Fruit fly (Drosophila melanogaster) whole organism, adult: ENCODE measurements around the gene CG31915.

ENCODE experiments used
- CG11617 ChIP-seq: fragments of 200-800 bp; sonication (Bioruptor generic); optimal IDR thresholded peaks from 2 replicates; lab custom pipeline; 2017; ENCODE audit warnings: mild to moderate bottlenecking, missing biosample characterization, missing genetic modification reagents, missing genetic modification characterization
- CG12768 ChIP-seq: fragments of 200-800 bp; sonication (Bioruptor generic); optimal IDR thresholded peaks from 2 replicates; lab custom pipeline; 2017; ENCODE audit warnings: missing biosample characterization, missing genetic modification characterization, mild to moderate bottlenecking, moderate library complexity, missing genetic modification reagents
- CG14711 ChIP-seq: fragments of 200-800 bp; sonication (Bioruptor generic); optimal IDR thresholded peaks from 2 replicates; lab custom pipeline; 2018; ENCODE audit warnings: missing biosample characterization, mild to moderate bottlenecking, missing genetic modification characterization, moderate library complexity
- CG1620 ChIP-seq: fragments of 200-800 bp; sonication (Bioruptor generic); optimal IDR thresholded peaks from 2 replicates; lab custom pipeline; 2016; ENCODE audit warnings: missing biosample characterization, missing genetic modification characterization
- CG33017 ChIP-seq: fragments of 200-800 bp; sonication (Bioruptor generic); optimal IDR thresholded peaks from 2 replicates; lab custom pipeline; 2018; ENCODE audit warnings: missing biosample characterization, mild to moderate bottlenecking, missing genetic modification characterization, moderate library complexity
- CG5204 ChIP-seq: fragments of 200-800 bp; sonication (Bioruptor generic); optimal IDR thresholded peaks from 2 replicates; lab custom pipeline; 2016; ENCODE audit warnings: missing biosample characterization, missing genetic modification characterization
- CG7045 ChIP-seq: fragments of 200-800 bp; sonication (Bioruptor generic); optimal IDR thresholded peaks from 2 replicates; lab custom pipeline; 2017; ENCODE audit warnings: missing biosample characterization, mild to moderate bottlenecking, missing genetic modification characterization
- CG7101 ChIP-seq: fragments of 200-800 bp; sonication (Bioruptor generic); optimal IDR thresholded peaks from 2 replicates; lab custom pipeline; 2018; ENCODE audit warnings: missing biosample characterization, mild to moderate bottlenecking, missing genetic modification characterization, moderate library complexity
- Clk ChIP-seq: fragments of 200-800 bp; sonication (Bioruptor generic); optimal IDR thresholded peaks from 2 replicates; lab custom pipeline; 2017; ENCODE audit warnings: missing biosample characterization, missing genetic modification characterization
- Crg-1 ChIP-seq: fragments of 200-800 bp; sonication (Bioruptor generic); optimal IDR thresholded peaks from 2 replicates; lab custom pipeline; 2016; ENCODE audit warnings: missing biosample characterization, missing genetic modification characterization
- Hr96 ChIP-seq: fragments of 200-800 bp; sonication (Bioruptor generic); optimal IDR thresholded peaks from 2 replicates; lab custom pipeline; 2016; ENCODE audit warnings: missing biosample characterization, missing genetic modification characterization
- Mnt ChIP-seq: fragments of 200-800 bp; sonication (Bioruptor generic); optimal IDR thresholded peaks from 2 replicates; lab custom pipeline; 2016; ENCODE audit warnings: missing biosample characterization, mild to moderate bottlenecking, missing genetic modification characterization
- bab1 ChIP-seq: fragments of 200-800 bp; sonication (Bioruptor generic); optimal IDR thresholded peaks from 3 replicates; lab custom pipeline; 2019; ENCODE audit warnings: missing biosample characterization, mild to moderate bottlenecking, missing genetic modification characterization, moderate library complexity
- cic ChIP-seq: fragments of 200-800 bp; sonication (Bioruptor generic); optimal IDR thresholded peaks from 2 replicates; lab custom pipeline; 2017; ENCODE audit warnings: missing biosample characterization, mild to moderate bottlenecking, missing genetic modification characterization, moderate library complexity
- cnc ChIP-seq, 2 experiments: fragments of >200 bp; optimal IDR thresholded peaks; 2 replicates each; lab custom pipeline; 2017
- kay ChIP-seq: fragments of 200-800 bp; sonication (Bioruptor generic); peaks from one replicate; lab custom pipeline; 2016; ENCODE audit warnings: missing biosample characterization, missing genetic modification characterization, borderline replicate concordance
- ovo ChIP-seq: fragments of 200-800 bp; sonication (Bioruptor generic); optimal IDR thresholded peaks from 2 replicates; lab custom pipeline; 2016; ENCODE audit warnings: missing biosample characterization, missing genetic modification characterization
- pad ChIP-seq: fragments of 200-800 bp; sonication (Bioruptor generic); optimal IDR thresholded peaks from 3 replicates; lab custom pipeline; 2017; ENCODE audit warnings: missing biosample characterization, missing genetic modification characterization, mild to moderate bottlenecking, moderate library complexity, missing genetic modification reagents
- tj ChIP-seq: fragments of 200-800 bp; sonication (Bioruptor generic); optimal IDR thresholded peaks from 3 replicates; lab custom pipeline; 2017; ENCODE audit warnings: missing biosample characterization, mild to moderate bottlenecking, missing genetic modification characterization, moderate library complexity
- toe ChIP-seq: fragments of 200-800 bp; sonication (Bioruptor generic); optimal IDR thresholded peaks from 2 replicates; lab custom pipeline; 2016; ENCODE audit warnings: missing biosample characterization, missing genetic modification characterization

CG31915 gene

dm6 chr2L:5551538-5551937 is 23.6 kb downstream of the CG31915 start, which contains the start of gene CG18269:
Gene CG18269 (plus strand): TSS chr2L:5551838.
- TF ChIP-seq tj (GFP tag; lab: Kevin White, UChicago) (no peak), CG5204 (GFP tag; lab: Kevin White, UChicago) (no peak), Crg-1 (GFP tag; lab: Kevin White, UChicago) (no peak), Mnt (GFP tag; lab: Kevin White, UChicago) (no peak), Clk (GFP tag; lab: Kevin White, UChicago) (no peak), toe (GFP tag; lab: Kevin White, UChicago) (no peak), cnc (optimal IDR thresholded peaks at IDR 0.05; lab: Kevin White, UChicago) (no peak), CG12768 (GFP tag; lab: Kevin White, UChicago) (no peak), ovo (GFP tag; lab: Kevin White, UChicago) (no peak), CG7101 (tag; lab: Kevin White, UChicago) (no peak), kay (GFP tag; lab: Kevin White, UChicago) (no peak)

- no peak for TF ChIP-seq CG14711 (tag; lab: Kevin White, UChicago)
- TF ChIP-seq CG12768 (GFP tag; lab: Kevin White, UChicago): no peak
- TF ChIP-seq CG1620 (GFP tag; lab: Kevin White, UChicago): no peak
- no peak for TF ChIP-seq CG11617 (GFP tag; lab: Kevin White, UChicago)
- TF ChIP-seq Crg-1 (GFP tag; lab: Kevin White, UChicago): no peak
- no peak for TF ChIP-seq ovo (GFP tag; lab: Kevin White, UChicago)
- TF ChIP-seq Mnt (GFP tag; lab: Kevin White, UChicago): no peak
- no peak for TF ChIP-seq Clk (GFP tag; lab: Kevin White, UChicago)
- no peak for TF ChIP-seq Hr96 (GFP tag; lab: Kevin White, UChicago)
- TF ChIP-seq pad (GFP tag; lab: Kevin White, UChicago): no peak
- TF ChIP-seq CG5204 (GFP tag; lab: Kevin White, UChicago): no peak
- TF ChIP-seq CG7045 (GFP tag; lab: Kevin White, UChicago): no peak
- no peak for TF ChIP-seq cic (GFP tag; lab: Kevin White, UChicago)
- no peak for TF ChIP-seq kay (GFP tag; lab: Kevin White, UChicago)
- no peak for TF ChIP-seq toe (GFP tag; lab: Kevin White, UChicago)
- no peak for TF ChIP-seq CG33017
- no peak for TF ChIP-seq CG7101 (tag; lab: Kevin White, UChicago)
- no peak for TF ChIP-seq tj (GFP tag; lab: Kevin White, UChicago)
These were observed 25.8 kb downstream of the CG31915 start, which contains the start of the genes CG14013 and CG14017 for dm6 chr2L:5553750-5554149. Gene CG14013 (minus strand): TSS chr2L:5553850. Gene CG14017 (plus strand): TSS chr2L:5553897.

- TF ChIP-seq CG12768 (GFP tag; lab: Kevin White, UChicago) (no peak), CG7045 (GFP tag; lab: Kevin White, UChicago) (no peak), CG14711 (tag; lab: Kevin White, UChicago) (no peak), Hr96 (GFP tag; lab: Kevin White, UChicago) (no peak), bab1 (GFP tag; lab: Kevin White, UChicago) (no peak), toe (GFP tag; lab: Kevin White, UChicago) (no peak), CG11617 (GFP tag; lab: Kevin White, UChicago) (no peak), ovo (GFP tag; lab: Kevin White, UChicago) (no peak), cnc (optimal IDR thresholded peaks at IDR 0.05; lab: Kevin White, UChicago) (no peak), cic (GFP tag; lab: Kevin White, UChicago) (no peak), CG1620 (GFP tag; lab: Kevin White, UChicago) (no peak), Clk (GFP tag; lab: Kevin White, UChicago) (no peak), CG7101 (tag; lab: Kevin White, UChicago) (no peak), Mnt (GFP tag; lab: Kevin White, UChicago) (no peak)
These were observed 26.9 kb downstream of the CG31915 start, which contains the start of gene GluRIIA for dm6 chr2L:5554818-5555217. Gene GluRIIA (plus strand): TSS chr2L:5555072.

dm6 chr2L:5558809-5559392 is 31.0 kb downstream of the CG31915 start, which contains the start of gene GluRIIB:
Gene GluRIIB (plus strand): TSS chr2L:5559342.
- TF ChIP-seq CG33017 (no peak), tj (GFP tag; lab: Kevin White, UChicago) (no peak), bab1 (GFP tag; lab: Kevin White, UChicago) (no peak), cnc (optimal IDR thresholded peaks at IDR 0.05; lab: Kevin White, UChicago) (no peak), Hr96 (GFP tag; lab: Kevin White, UChicago) (no peak), CG5204 (GFP tag; lab: Kevin White, UChicago) (no peak), CG7045 (GFP tag; lab: Kevin White, UChicago) (no peak), cic (GFP tag; lab: Kevin White, UChicago) (no peak), pad (GFP tag; lab: Kevin White, UChicago) (no peak), CG1620 (GFP tag; lab: Kevin White, UChicago) (no peak), Mnt (GFP tag; lab: Kevin White, UChicago) (no peak), CG12768 (GFP tag; lab: Kevin White, UChicago) (no peak), kay (GFP tag; lab: Kevin White, UChicago) (no peak), CG14711 (tag; lab: Kevin White, UChicago) (no peak), toe (GFP tag; lab: Kevin White, UChicago) (no peak)

- TF ChIP-seq Mnt (GFP tag; lab: Kevin White, UChicago): no peak
- TF ChIP-seq CG5204 (GFP tag; lab: Kevin White, UChicago): no peak
- TF ChIP-seq CG11617 (GFP tag; lab: Kevin White, UChicago): no peak
- peak; percentile 11 for TF ChIP-seq CG14711 (tag; lab: Kevin White, UChicago)
- no peak for TF ChIP-seq Clk (GFP tag; lab: Kevin White, UChicago)
- TF ChIP-seq CG12768 (GFP tag; lab: Kevin White, UChicago): no peak
- no peak for TF ChIP-seq tj (GFP tag; lab: Kevin White, UChicago)
These were observed 39.2 kb downstream of the CG31915 start for dm6 chr2L:5567103-5567502.
